Worm (Caenorhabditis elegans): Measurements from ENCODE around the gene fbxa-172.

fbxa-172 gene

DNA sequence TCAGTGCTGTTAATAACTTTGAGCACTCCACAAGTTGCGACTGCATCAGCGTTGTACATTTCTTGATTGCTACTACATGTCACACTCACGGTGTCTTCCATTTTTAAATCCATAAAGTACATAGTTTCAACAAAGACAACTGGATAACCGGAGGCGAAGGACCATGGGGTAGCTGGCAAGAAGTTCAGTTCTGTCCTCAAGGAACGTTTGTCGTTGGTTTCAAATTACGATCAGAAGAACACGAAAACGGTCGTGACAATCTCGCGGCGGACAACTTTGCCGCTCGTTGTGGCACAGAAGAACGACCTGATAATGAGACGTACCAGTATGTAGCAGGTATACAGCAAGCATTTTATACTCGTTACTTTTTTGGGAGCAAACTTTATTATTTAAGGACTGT is 26.4 kb upstream of the fbxa-172 start, which contains the start of gene C18D4.3:
TSS of gene C18D4.3 (minus strand) at position 101 of the 400 bp plus-strand sequence.
- TF ChIP-seq nfya-1 (tag; optimal IDR thresholded peaks at IDR 0.05; ENCODE audit: borderline replicate concordance, insufficient read depth): no peak
- TF ChIP-seq C17E4.6 (GFP tag; IDR thresholded peaks at IDR 0.05): no peak
- TF ChIP-seq C06A6.2 (GFP tag; conservative IDR thresholded peaks at IDR 0.05): no peak
- TF ChIP-seq ztf-25 (GFP tag; IDR thresholded peaks at IDR 0.05): no peak
- TF ChIP-seq F39B2.1 (GFP tag; IDR thresholded peaks at IDR 0.05): no peak
- TF ChIP-seq die-1 (tag; optimal IDR thresholded peaks at IDR 0.05): no peak
- TF ChIP-seq egl-44 (GFP tag; IDR thresholded peaks at IDR 0.05): no peak
- no peak for TF ChIP-seq ceh-79 (tag; optimal IDR thresholded peaks at IDR 0.05)
- TF ChIP-seq mes-4 (tag; optimal IDR thresholded peaks at IDR 0.05): no peak
- no peak for TF ChIP-seq nhr-90 (tag; optimal IDR thresholded peaks at IDR 0.05)

DNA sequence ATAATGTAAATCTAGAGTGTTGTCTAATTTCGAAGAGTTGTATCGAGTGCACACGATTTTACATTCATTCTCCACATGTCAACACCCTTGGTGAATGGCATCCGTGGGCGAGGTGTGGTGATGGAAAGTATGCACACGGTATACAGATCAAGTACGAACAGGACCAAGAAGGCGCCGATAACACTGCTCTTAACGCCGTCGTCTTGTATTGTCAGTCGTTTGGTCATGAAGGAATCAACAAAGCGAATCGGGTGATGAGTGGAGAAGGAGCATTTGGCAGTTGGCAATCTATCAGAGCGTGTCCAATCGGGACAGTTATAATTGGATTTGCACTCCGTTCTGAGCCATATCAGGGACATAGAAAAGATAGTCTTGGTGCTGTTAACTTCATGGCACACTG is 25.8 kb upstream of the fbxa-172 start:
- TF ChIP-seq ceh-91 (GFP tag; IDR thresholded peaks at IDR 0.05) (no peak), Y79H2A.3 (GFP tag; conservative IDR thresholded peaks at IDR 0.05) (no peak), lag-1 (GFP tag; IDR thresholded peaks at IDR 0.05) (no peak), lin-40 (tag; optimal IDR thresholded peaks at IDR 0.05) (no peak), attf-6 (GFP tag; IDR thresholded peaks at IDR 0.05) (no peak), F22D6.2 (tag; optimal IDR thresholded peaks at IDR 0.05) (no peak), sdz-38 (tag; optimal IDR thresholded peaks at IDR 0.05) (no peak), nhr-179 (tag; optimal IDR thresholded peaks at IDR 0.05) (no peak), dpl-1 (GFP tag; optimal IDR thresholded peaks at IDR 0.05) (no peak), madf-3 (GFP tag; IDR thresholded peaks at IDR 0.05) (no peak), F39B2.1 (GFP tag; IDR thresholded peaks at IDR 0.05) (no peak), mcd-1 (GFP tag; IDR thresholded peaks at IDR 0.05) (no peak), madf-6 (GFP tag; IDR thresholded peaks at IDR 0.05) (no peak)

DNA sequence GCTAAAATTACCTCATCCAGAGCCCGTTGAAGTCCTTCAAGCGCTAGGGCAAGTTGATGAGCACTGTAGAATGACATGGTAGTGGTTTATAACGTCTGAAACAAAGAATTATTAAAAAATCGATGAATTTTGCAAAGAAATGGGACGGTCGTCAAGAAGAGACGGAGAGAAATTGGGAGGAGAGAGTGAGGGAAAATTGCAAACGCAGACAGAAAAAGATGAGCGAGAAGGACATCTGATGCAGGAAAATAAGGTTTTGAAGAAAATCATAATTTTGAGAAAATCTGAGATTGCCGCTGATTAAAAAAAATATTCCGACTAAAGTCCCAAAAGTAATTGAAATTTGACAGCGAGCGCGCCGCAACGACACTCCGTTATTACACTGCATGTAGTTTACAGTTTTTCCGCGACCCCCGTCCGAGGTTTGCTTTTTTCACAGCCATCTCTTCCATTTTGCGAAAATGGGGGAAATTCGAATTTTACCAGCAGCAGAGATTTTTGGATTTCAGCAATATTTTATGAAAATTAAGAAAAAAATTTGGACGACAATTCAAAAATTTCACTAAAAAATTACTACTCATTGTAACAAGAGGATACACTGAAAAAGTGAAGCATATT is 20.7 kb upstream of the fbxa-172 start, which contains the start of gene C18D4.6:
TSS of gene C18D4.6 (minus strand) at position 97 of the 618 bp plus-strand sequence.
- TF ChIP-seq B0035.1 (tag; optimal IDR thresholded peaks at IDR 0.05) (no peak), F23B12.7 (tag; optimal IDR thresholded peaks at IDR 0.05; ENCODE audit: insufficient read depth) (no peak), attf-3 (GFP tag; conservative IDR thresholded peaks at IDR 0.05) (peak; percentile 79), ccch-3 (GFP tag; optimal IDR thresholded peaks at IDR 0.05) (no peak), hmg-1.2 (GFP tag; IDR thresholded peaks at IDR 0.05) (peak; percentile 91), rcor-1 (GFP tag; IDR thresholded peaks at IDR 0.05) (no peak), lin-35 (GFP tag; optimal IDR thresholded peaks at IDR 0.05) (peak in 1 of 3 experiments; percentile 22)

DNA sequence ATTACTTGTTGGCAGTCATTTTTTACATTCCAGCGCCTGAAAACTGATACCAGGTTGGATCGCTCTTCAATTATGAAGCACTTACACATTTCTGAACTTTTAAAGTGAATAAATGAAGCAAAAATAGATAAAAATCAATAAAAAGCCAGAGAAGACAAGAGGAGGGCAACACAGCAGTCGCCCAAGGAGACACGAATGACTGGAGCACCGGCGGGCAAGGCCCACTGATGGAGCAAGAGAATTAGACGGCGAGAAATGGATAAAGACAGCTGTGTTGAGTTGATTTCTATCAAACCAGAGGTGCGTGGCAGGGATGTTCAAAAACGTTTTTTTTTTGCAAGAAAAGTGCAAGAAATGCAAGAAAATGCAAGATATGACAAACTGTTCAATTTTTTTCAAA is 19.8 kb upstream of the fbxa-172 start:
- no peak for TF ChIP-seq efl-1 (GFP tag; optimal IDR thresholded peaks at IDR 0.05)

DNA sequence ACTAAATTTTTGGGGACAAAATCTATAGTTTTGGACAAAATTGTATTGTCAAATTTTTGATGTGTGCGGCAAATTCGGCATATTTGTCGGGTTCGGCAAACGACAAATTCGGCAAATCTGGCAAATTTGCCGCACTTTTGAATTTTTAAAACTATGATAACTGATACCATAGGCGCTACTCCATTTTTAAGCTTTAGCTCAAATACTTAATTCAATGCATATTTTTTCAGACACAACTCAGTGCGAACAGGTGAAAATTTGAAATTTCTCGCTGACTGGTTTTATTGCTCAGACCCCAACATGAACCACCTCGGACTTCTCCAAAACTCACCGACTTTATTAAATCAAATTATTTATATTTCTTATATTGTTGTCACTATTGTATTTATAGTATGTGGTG is 18.8 kb upstream of the fbxa-172 start, which contains the start of gene srz-25:
TSS of gene srz-25 (plus strand) at position 301 of the 400 bp plus-strand sequence.
- no peak for TF ChIP-seq snpc-3.4 (tag; optimal IDR thresholded peaks at IDR 0.05)
- no peak for TF ChIP-seq somi-1 (GFP tag; optimal IDR thresholded peaks at IDR 0.05)
- TF ChIP-seq lag-1 (GFP tag; IDR thresholded peaks at IDR 0.05): no peak
- TF ChIP-seq T26A5.8 (tag; optimal IDR thresholded peaks at IDR 0.05): no peak
- no peak for TF ChIP-seq ztf-26 (tag; optimal IDR thresholded peaks at IDR 0.05)
